Fruit fly (Drosophila melanogaster) whole organism, embryonic: ENCODE data around the gene CG9706.

Experiments
- Atf6 ChIP-seq: fragments of 200-800 bp; sonication (Bioruptor generic); IDR thresholded peaks from 2 replicates; pipeline ENCODE4 v1.3.6; 2022; ENCODE audit warnings: missing biosample characterization, missing genetic modification characterization
- BtbVII ChIP-seq: fragments of 200-800 bp; sonication (Bioruptor generic); optimal IDR thresholded peaks from 3 replicates; lab custom pipeline; 2017; ENCODE audit warnings: missing biosample characterization, mild to moderate bottlenecking, missing genetic modification characterization
- CG11696 ChIP-seq: fragments of 200-800 bp; sonication (Bioruptor generic); IDR thresholded peaks from 2 replicates; pipeline ENCODE4 v1.3.6; 2022; ENCODE audit warnings: missing biosample characterization, missing genetic modification characterization
- CG12769 ChIP-seq: fragments of 200-800 bp; sonication (Bioruptor generic); optimal IDR thresholded peaks from 2 replicates; lab custom pipeline; 2019; ENCODE audit warnings: missing biosample characterization, mild to moderate bottlenecking, missing genetic modification characterization, moderate library complexity
- CG13424 ChIP-seq: fragments of 200-800 bp; sonication (Bioruptor generic); optimal IDR thresholded peaks from 2 replicates; lab custom pipeline; 2019; ENCODE audit warnings: missing biosample characterization, mild to moderate bottlenecking, missing genetic modification characterization, moderate library complexity
- CG15479 ChIP-seq: fragments of 200-800 bp; sonication (Bioruptor generic); optimal IDR thresholded peaks from 3 replicates; lab custom pipeline; 2019; ENCODE audit warnings: missing biosample characterization, mild to moderate bottlenecking, missing genetic modification characterization, moderate library complexity
- CG15601 ChIP-seq: fragments of 200-800 bp; sonication (Bioruptor generic); optimal IDR thresholded peaks from 3 replicates; lab custom pipeline; 2019; ENCODE audit warnings: missing biosample characterization, mild to moderate bottlenecking, missing genetic modification characterization, moderate library complexity
- CG16779 ChIP-seq: fragments of 200-800 bp; sonication (Bioruptor generic); IDR thresholded peaks from 2 replicates; pipeline ENCODE4 v1.3.6; 2022; ENCODE audit warnings: missing biosample characterization, missing genetic modification characterization
- CG18764 ChIP-seq: fragments of 200-800 bp; sonication (Bioruptor generic); optimal IDR thresholded peaks from 3 replicates; lab custom pipeline; 2016; ENCODE audit warnings: missing biosample characterization, missing genetic modification characterization
- CG2120 ChIP-seq: fragments of 200-800 bp; sonication (Bioruptor generic); optimal IDR thresholded peaks from 3 replicates; lab custom pipeline; 2016; ENCODE audit warnings: missing biosample characterization, missing genetic modification characterization
- CG2202 ChIP-seq: fragments of 200-800 bp; sonication (Bioruptor generic); optimal IDR thresholded peaks from 2 replicates; lab custom pipeline; 2018; ENCODE audit warnings: missing biosample characterization, mild to moderate bottlenecking, missing genetic modification characterization
- CG30020 ChIP-seq: fragments of 200-800 bp; optimal IDR thresholded peaks from 2 replicates; lab custom pipeline; 2019; ENCODE audit warnings: missing biosample characterization, mild to moderate bottlenecking, missing genetic modification characterization, moderate library complexity
- CG30431 ChIP-seq: fragments of 200-800 bp; sonication (Bioruptor generic); optimal IDR thresholded peaks from 2 replicates; lab custom pipeline; 2017; ENCODE audit warnings: missing biosample characterization, missing genetic modification characterization
- CG31441 ChIP-seq: fragments of 200-800 bp; sonication (Bioruptor generic); IDR thresholded peaks from 2 replicates; pipeline ENCODE4 v1.3.6; 2022; ENCODE audit warnings: missing biosample characterization, missing genetic modification characterization
- CG33557 ChIP-seq: fragments of 200-800 bp; sonication (Bioruptor generic); optimal IDR thresholded peaks from 2 replicates; lab custom pipeline; 2019; ENCODE audit warnings: missing biosample characterization, mild to moderate bottlenecking, missing genetic modification characterization, moderate library complexity
- CG4424 ChIP-seq: fragments of 200-800 bp; sonication (Bioruptor generic); optimal IDR thresholded peaks from 3 replicates; lab custom pipeline; 2016; ENCODE audit warnings: missing biosample characterization, missing genetic modification characterization
- CG4820 ChIP-seq: fragments of 200-800 bp; sonication (Bioruptor generic); optimal IDR thresholded peaks from 3 replicates; lab custom pipeline; 2016; ENCODE audit warnings: missing biosample characterization, missing genetic modification characterization
- CG4854 ChIP-seq: fragments of 200-800 bp; sonication (Bioruptor generic); optimal IDR thresholded peaks from 2 replicates; lab custom pipeline; 2016; ENCODE audit warnings: missing biosample characterization, missing genetic modification characterization, inconsistent platforms
- CG6813 ChIP-seq: fragments of 200-800 bp; sonication (Bioruptor generic); optimal IDR thresholded peaks from 2 replicates; lab custom pipeline; 2017; ENCODE audit warnings: missing biosample characterization, missing genetic modification characterization, mild to moderate bottlenecking, moderate library complexity, missing genetic modification reagents
- CG7357 ChIP-seq: fragments of 200-800 bp; sonication (Bioruptor generic); IDR thresholded peaks from 3 replicates; pipeline ENCODE4 v1.3.6; 2022; ENCODE audit warnings: missing biosample characterization, missing genetic modification characterization
- CG7372 ChIP-seq: fragments of 200-800 bp; sonication (Bioruptor generic); IDR thresholded peaks from 2 replicates; pipeline ENCODE4 v1.3.6; 2022; ENCODE audit warnings: missing biosample characterization, missing genetic modification characterization
- CG9437 ChIP-seq: fragments of 200-800 bp; sonication (Bioruptor generic); optimal IDR thresholded peaks from 2 replicates; lab custom pipeline; 2018; ENCODE audit warnings: missing biosample characterization, mild to moderate bottlenecking, missing genetic modification characterization
- CG9797 ChIP-seq: fragments of 200-800 bp; sonication (Bioruptor generic); optimal IDR thresholded peaks from 3 replicates; lab custom pipeline; 2018; ENCODE audit warnings: missing biosample characterization, mild to moderate bottlenecking, missing genetic modification characterization
- CTCF ChIP-seq: fragments of 200-800 bp; sonication (Bioruptor generic); optimal IDR thresholded peaks from 2 replicates; lab custom pipeline; 2017; ENCODE audit warnings: missing biosample characterization, mild to moderate bottlenecking, missing genetic modification characterization, moderate library complexity
- Eip74EF ChIP-seq, 2 experiments: fragments of 200-800 bp in 1 of 2; fragments of >200 bp in 1 of 2; sonication (Bioruptor generic) in 1 of 2; optimal IDR thresholded peaks; 2 replicates each; lab custom pipeline; 2017 to 2019; ENCODE audit warnings: missing biosample characterization in 2 of 2, missing genetic modification characterization in 2 of 2, mild to moderate bottlenecking in 1 of 2, moderate library complexity in 1 of 2
- Hr51 ChIP-seq, 2 experiments: fragments of 200-800 bp; sonication (Bioruptor generic); optimal IDR thresholded peaks; 2 replicates in 1 of 2; 3 replicates in 1 of 2; lab custom pipeline; 2016 to 2018; ENCODE audit warnings: missing biosample characterization in 2 of 2, missing genetic modification characterization in 2 of 2, mild to moderate bottlenecking in 1 of 2, moderate library complexity in 1 of 2
- Oli ChIP-seq: fragments of 200-800 bp; sonication (Bioruptor generic); optimal IDR thresholded peaks from 2 replicates; lab custom pipeline; 2018; ENCODE audit warnings: missing biosample characterization, mild to moderate bottlenecking, missing genetic modification characterization, moderate library complexity
- PHDP ChIP-seq: fragments of 200-800 bp; sonication (Bioruptor generic); optimal IDR thresholded peaks from 3 replicates; lab custom pipeline; 2018; ENCODE audit warnings: missing biosample characterization, mild to moderate bottlenecking, missing genetic modification characterization, moderate library complexity
- Ravus ChIP-seq: fragments of 200-800 bp; sonication (Bioruptor generic); IDR thresholded peaks from 2 replicates; pipeline ENCODE4 v1.3.6; 2022; ENCODE audit warnings: missing biosample characterization, missing genetic modification characterization
- Sin3A ChIP-seq: fragments of >200 bp; optimal IDR thresholded peaks from 2 replicates; lab custom pipeline; 2018
- TFAM ChIP-seq: fragments of 200-800 bp; sonication (Bioruptor generic); optimal IDR thresholded peaks from 2 replicates; lab custom pipeline; 2017; ENCODE audit warnings: missing biosample characterization, missing genetic modification characterization, inconsistent platforms
- Usf ChIP-seq: fragments of 200-800 bp; sonication (Bioruptor generic); optimal IDR thresholded peaks from 2 replicates; lab custom pipeline; 2017; ENCODE audit warnings: missing genotype, missing biosample characterization, missing genetic modification characterization
- ap ChIP-seq: fragments of 200-800 bp; sonication (Bioruptor generic); IDR thresholded peaks from 2 replicates; pipeline ENCODE4 v1.3.6; 2022; ENCODE audit warnings: missing biosample characterization, missing genetic modification characterization
- btn ChIP-seq: fragments of 200-800 bp; sonication (Bioruptor generic); optimal IDR thresholded peaks from 2 replicates; lab custom pipeline; 2016; ENCODE audit warnings: missing biosample characterization, missing genetic modification characterization
- cas ChIP-seq: fragments of 200-800 bp; sonication (Bioruptor generic); IDR thresholded peaks from 2 replicates; pipeline ENCODE4 v1.3.6; 2022; ENCODE audit warnings: missing biosample characterization, missing genetic modification characterization
- croc ChIP-seq: fragments of 200-800 bp; sonication (Bioruptor generic); conservative IDR thresholded peaks from 3 replicates; pipeline ENCODE4 v1.3.6; 2022; ENCODE audit warnings: missing biosample characterization, missing genetic modification characterization
- dimm ChIP-seq: fragments of 200-800 bp; sonication (Bioruptor generic); IDR thresholded peaks from 2 replicates; pipeline ENCODE4 v1.3.6; 2022; ENCODE audit warnings: missing biosample characterization, missing genetic modification characterization
- ewg ChIP-seq: fragments of 200-800 bp; sonication (Bioruptor generic); optimal IDR thresholded peaks from 3 replicates; lab custom pipeline; 2017; ENCODE audit warnings: mild to moderate bottlenecking, missing biosample characterization, missing genetic modification reagents, missing genetic modification characterization
- fd102C ChIP-seq: fragments of 200-800 bp; sonication (Bioruptor generic); optimal IDR thresholded peaks from 2 replicates; lab custom pipeline; 2018; ENCODE audit warnings: missing biosample characterization, mild to moderate bottlenecking, missing genetic modification characterization, moderate library complexity
- fd96Cb ChIP-seq: fragments of 200-800 bp; sonication (Bioruptor generic); optimal IDR thresholded peaks from 2 replicates; lab custom pipeline; 2018; ENCODE audit warnings: missing biosample characterization, mild to moderate bottlenecking, missing genetic modification characterization, moderate library complexity
- kah ChIP-seq: fragments of 200-800 bp; sonication (Bioruptor generic); optimal IDR thresholded peaks from 2 replicates; lab custom pipeline; 2018; ENCODE audit warnings: missing biosample characterization, mild to moderate bottlenecking, missing genetic modification characterization
- mam ChIP-seq: fragments of 200-800 bp; sonication (Bioruptor generic); optimal IDR thresholded peaks from 3 replicates; lab custom pipeline; 2016; ENCODE audit warnings: missing biosample characterization, missing genetic modification characterization
- mld ChIP-seq: fragments of 200-800 bp; sonication (Bioruptor generic); IDR thresholded peaks from 3 replicates; pipeline ENCODE4 v1.3.6; 2022; ENCODE audit warnings: missing biosample characterization, missing genetic modification characterization; ENCODE audit not compliant: partially characterized antibody
- nerfin-2 ChIP-seq: fragments of 200-800 bp; sonication (Bioruptor generic); IDR thresholded peaks from 2 replicates; pipeline ENCODE4 v1.3.6; 2022; ENCODE audit warnings: missing biosample characterization, missing genetic modification characterization; ENCODE audit not compliant: partially characterized antibody
- shn ChIP-seq: fragments of 200-800 bp; sonication (Bioruptor generic); optimal IDR thresholded peaks from 3 replicates; lab custom pipeline; 2016; ENCODE audit warnings: missing biosample characterization, missing genetic modification characterization
- slp2 ChIP-seq: fragments of 200-800 bp; sonication (Bioruptor generic); optimal IDR thresholded peaks from 2 replicates; lab custom pipeline; 2016; ENCODE audit warnings: missing biosample characterization, missing genetic modification characterization
- stc ChIP-seq: fragments of 200-800 bp; sonication (Bioruptor generic); IDR thresholded peaks from 2 replicates; pipeline ENCODE4 v1.3.6; 2022; ENCODE audit warnings: missing biosample characterization, missing genetic modification characterization
- tio ChIP-seq: fragments of 200-800 bp; sonication (Bioruptor generic); optimal IDR thresholded peaks from 2 replicates; lab custom pipeline; 2017; ENCODE audit warnings: missing biosample characterization, missing genetic modification characterization, inconsistent platforms
- wek ChIP-seq: fragments of 200-800 bp; sonication (Bioruptor generic); optimal IDR thresholded peaks from 3 replicates; lab custom pipeline; 2018; ENCODE audit warnings: missing biosample characterization, mild to moderate bottlenecking, missing genetic modification characterization, moderate library complexity
- wor ChIP-seq: fragments of 200-800 bp; sonication (Bioruptor generic); IDR thresholded peaks from 2 replicates; pipeline ENCODE4 v1.3.6; 2022; ENCODE audit warnings: missing biosample characterization, missing genetic modification characterization

CG9706 gene

DNA sequence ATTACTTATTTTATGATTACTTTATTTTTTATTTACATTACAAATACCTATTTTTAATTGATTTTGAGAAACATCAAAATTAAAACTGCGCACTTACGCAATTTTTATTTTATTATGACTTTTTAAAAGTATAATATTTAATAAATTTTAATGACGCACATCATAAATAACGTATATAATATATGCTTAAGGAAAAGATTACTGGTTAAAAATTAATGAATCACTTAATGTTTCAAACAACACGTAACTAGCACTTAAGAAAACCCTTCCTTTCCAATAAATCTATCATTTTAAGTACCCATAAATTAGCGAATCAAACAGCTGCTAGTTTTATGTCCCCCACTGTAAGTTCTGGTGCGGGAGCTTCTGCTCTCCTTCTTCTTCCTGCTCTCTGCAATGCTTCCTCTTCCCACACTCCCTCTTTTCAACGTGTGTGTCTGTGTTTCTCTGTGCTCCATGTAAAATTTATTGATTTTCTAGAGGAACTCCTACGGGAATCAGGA, 24.1 kb downstream of the CG9706 start (continued):
- TF ChIP-seq CG31441 (GFP tag; lab: Robert Waterston, UW) (peak; percentile 85), CG4854 (no peak), croc (peak; percentile 37; the same call in 1 of the 3 replicates), CG15479 (GFP tag; lab: Kevin White, UChicago) (no peak), nerfin-2 (GFP tag; lab: Robert Waterston, UW) (no peak), CG30431 (GFP tag; lab: Kevin White, UChicago) (peak; percentile 47), CG30020 (peak; percentile 39), CG7372 (GFP tag; lab: Robert Waterston, UW) (0 out of 2 replicates have a peak, but pooled peaks have one; percentile 9), slp2 (GFP tag; lab: Kevin White, UChicago) (no peak), CG13424 (peak; percentile 80), CG9797 (GFP tag; lab: Kevin White, UChicago) (no peak), mam (GFP tag; lab: Kevin White, UChicago) (peak; percentile 34), ap (GFP tag; lab: Robert Waterston, UW) (peak; percentile 43), CG11696 (peak; percentile 84), mld (GFP tag; lab: Robert Waterston, UW) (no peak), CG6813 (GFP tag; lab: Kevin White, UChicago) (peak; percentile 67), tio (GFP tag; lab: Kevin White, UChicago) (peak; percentile 61), Ravus (no peak), CG33557 (GFP tag; lab: Kevin White, UChicago) (peak; percentile 55), PHDP (tag; lab: Kevin White, UChicago) (peak; percentile 76), Sin3A (no peak), kah (GFP tag; lab: Kevin White, UChicago) (peak; percentile 7), CG18764 (GFP tag; lab: Kevin White, UChicago) (peak; percentile 43), wor (GFP tag; lab: Robert Waterston, UW) (0 out of 2 replicates have a peak, but pooled peaks have one; percentile 34), shn (GFP tag; lab: Kevin White, UChicago) (no peak), CG4820 (peak; percentile 47), CG2202 (tag; lab: Kevin White, UChicago) (no peak), fd96Cb (tag; lab: Kevin White, UChicago) (peak; percentile 72), Usf (GFP tag; lab: Kevin White, UChicago) (peak; percentile 49), Oli (tag; lab: Kevin White, UChicago) (peak; percentile 76), Eip74EF (GFP tag; optimal IDR thresholded peaks at IDR 0.05; lab: Kevin White, UChicago) (peak in 1 of 2 experiments; percentile 17), CG12769 (tag; lab: Kevin White, UChicago) (peak; percentile 11), cas (no peak), fd102C (GFP tag; lab: Kevin White, UChicago) (no peak), stc (GFP tag; lab: Robert Waterston, UW) (0 out of 2 replicates have a peak, but pooled peaks have one; percentile 42), CG15601 (tag; lab: Kevin White, UChicago) (peak; percentile 64), CTCF (GFP tag; lab: Kevin White, UChicago) (peak; percentile 34), dimm (no peak), CG2120 (GFP tag; lab: Kevin White, UChicago) (peak; percentile 42), CG4424 (GFP tag; lab: Kevin White, UChicago) (peak; percentile 47), Atf6 (0 out of 2 replicates have a peak, but pooled peaks have one; percentile 10), CG16779 (GFP tag; lab: Robert Waterston, UW) (0 out of 2 replicates have a peak, but pooled peaks have one; percentile 25), CG7357 (GFP tag; lab: Robert Waterston, UW) (0 out of 3 replicates have a peak, but pooled peaks have one; percentile 50), ewg (GFP tag; lab: Kevin White, UChicago) (peak; percentile 31), wek (GFP tag; lab: Kevin White, UChicago) (no peak), BtbVII (GFP tag; lab: Kevin White, UChicago) (peak; percentile 85), TFAM (no peak), btn (no peak), Hr51 (GFP tag; optimal IDR thresholded peaks at IDR 0.05; lab: Kevin White, UChicago) (peak in 1 of 2 experiments; percentile 76), CG9437 (peak; percentile 76)
